Worm (Caenorhabditis elegans): ENCODE results near the gene unc-49.

unc-49 gene

DNA sequence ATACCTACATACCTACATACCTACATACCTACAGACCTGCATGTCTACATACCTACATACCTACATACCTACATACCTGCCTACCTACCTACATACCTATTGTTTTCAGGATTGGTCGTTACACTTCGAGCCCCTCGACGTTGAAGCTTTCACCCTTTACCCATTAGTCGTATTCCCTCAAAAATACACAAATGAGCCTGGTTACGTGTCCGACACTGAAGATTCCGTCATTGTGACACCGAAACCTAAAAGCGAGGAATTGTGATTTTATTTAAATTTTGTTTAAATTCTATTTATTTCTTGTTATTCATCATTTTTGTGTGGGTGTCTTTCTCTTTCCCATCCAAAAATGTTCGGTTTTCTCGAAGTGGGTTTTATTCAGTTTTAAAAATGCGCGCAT, 41.4 kb upstream of the unc-49 start, which contains the start of gene D2045.7:
TSS of gene D2045.7 (plus strand) at position 301 of the 400 bp plus-strand sequence.
- no peak for TF ChIP-seq lsy-2 (tag; optimal IDR thresholded peaks at IDR 0.05)
- TF ChIP-seq crh-2 (tag; optimal IDR thresholded peaks at IDR 0.05) = no peak
- no peak for TF ChIP-seq blmp-1 (tag; optimal IDR thresholded peaks at IDR 0.05; ENCODE audit: insufficient read depth)
- no peak for TF ChIP-seq lin-11 (tag; optimal IDR thresholded peaks at IDR 0.05)
- no peak for TF ChIP-seq elt-1 (tag; optimal IDR thresholded peaks at IDR 0.05)
- TF ChIP-seq unc-62 (GFP tag; optimal IDR thresholded peaks at IDR 0.05) = no peak
- TF ChIP-seq zag-1 (tag; optimal IDR thresholded peaks at IDR 0.05) = no peak
- no peak for TF ChIP-seq alr-1 (tag; optimal IDR thresholded peaks at IDR 0.05)

- TF ChIP-seq ztf-1 (GFP tag; conservative IDR thresholded peaks at IDR 0.05) = no peak
- no peak for TF ChIP-seq mab-5 (tag; optimal IDR thresholded peaks at IDR 0.05)
- no peak for TF ChIP-seq alr-1 (tag; optimal IDR thresholded peaks at IDR 0.05)
- TF ChIP-seq skn-1 (tag; optimal IDR thresholded peaks at IDR 0.05) = peak; percentile 63
- no peak for TF ChIP-seq nhr-25 (tag; optimal IDR thresholded peaks at IDR 0.05)
- TF ChIP-seq sma-3 (GFP tag; optimal IDR thresholded peaks at IDR 0.05) = no peak
- TF ChIP-seq peb-1 (tag; optimal IDR thresholded peaks at IDR 0.05) = no peak
These were observed 39.1 kb upstream of the unc-49 start for ce11 chrIII:10481497-10481896.

DNA sequence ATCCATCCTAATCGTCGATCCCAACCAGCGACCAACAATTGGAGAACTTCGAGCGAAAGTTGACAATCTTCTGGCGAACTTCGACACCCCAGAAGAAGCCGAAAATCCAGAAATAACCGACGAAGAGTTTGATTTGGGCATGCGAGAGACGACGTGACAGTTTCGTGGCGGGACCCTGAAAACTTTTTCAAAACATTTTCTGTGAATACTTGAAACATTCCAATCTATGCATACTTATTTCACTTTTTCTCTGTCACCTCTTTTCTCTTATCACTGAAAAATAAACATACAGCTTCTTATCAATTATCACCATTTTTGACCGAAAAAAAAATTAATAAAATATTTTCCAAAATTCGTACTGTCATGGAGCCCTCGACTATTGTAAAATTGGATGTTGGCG, 38.6 kb upstream of the unc-49 start, which contains the start of gene D2045.8:
TSS of gene D2045.8 (plus strand) at position 301 of the 400 bp plus-strand sequence.
- TF ChIP-seq nhr-23 (tag; optimal IDR thresholded peaks at IDR 0.05) = no peak
- TF ChIP-seq blmp-1 (tag; optimal IDR thresholded peaks at IDR 0.05; ENCODE audit: insufficient read depth) = no peak
- no peak for TF ChIP-seq C34F6.9 (tag; optimal IDR thresholded peaks at IDR 0.05)
- TF ChIP-seq skn-1 (tag; optimal IDR thresholded peaks at IDR 0.05) = peak; percentile 36
- TF ChIP-seq mbf-1 (tag; optimal IDR thresholded peaks at IDR 0.05) = no peak
- no peak for TF ChIP-seq aly-2 (tag; optimal IDR thresholded peaks at IDR 0.05)
- no peak for TF ChIP-seq unc-62 (GFP tag; optimal IDR thresholded peaks at IDR 0.05)
- TF ChIP-seq peb-1 (tag; optimal IDR thresholded peaks at IDR 0.05) = no peak

DNA sequence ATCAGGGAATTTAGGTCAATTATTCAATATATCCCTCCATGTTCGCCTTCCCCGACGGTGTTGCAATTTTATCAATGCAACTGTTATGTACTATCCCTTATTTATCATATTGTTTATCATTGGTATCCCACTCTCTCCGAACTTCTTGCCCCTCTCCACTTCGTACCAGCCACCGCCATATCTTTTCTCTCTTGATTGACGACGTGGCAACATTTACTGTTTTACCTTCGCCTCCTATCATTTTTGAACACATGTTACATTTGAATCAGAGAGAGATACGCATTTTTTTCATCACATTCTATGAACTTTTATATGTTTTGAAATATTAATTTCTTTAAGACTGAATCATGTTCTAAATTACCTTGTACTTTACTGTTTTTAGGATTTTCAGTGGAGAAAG, 34.1 kb upstream of the unc-49 start:
- TF ChIP-seq sma-3 (GFP tag; optimal IDR thresholded peaks at IDR 0.05) (peak; percentile 56), ceh-16 (tag; optimal IDR thresholded peaks at IDR 0.05) (no peak), lin-39 (tag; optimal IDR thresholded peaks at IDR 0.05) (no peak), snpc-4 (tag; optimal IDR thresholded peaks at IDR 0.05) (no peak), sma-9 (GFP tag; optimal IDR thresholded peaks at IDR 0.05) (no peak), sma-9 (tag; optimal IDR thresholded peaks at IDR 0.05) (no peak), egl-27 (tag; optimal IDR thresholded peaks at IDR 0.05) (no peak), nhr-21 (tag; optimal IDR thresholded peaks at IDR 0.05) (peak; percentile 35), blmp-1 (tag; optimal IDR thresholded peaks at IDR 0.05; ENCODE audit: insufficient read depth) (no peak), ceh-82 (tag; optimal IDR thresholded peaks at IDR 0.05) (no peak), ama-1 (optimal IDR thresholded peaks at IDR 0.05) (no peak), fos-1 (tag; optimal IDR thresholded peaks at IDR 0.05) (no peak), nhr-23 (tag; optimal IDR thresholded peaks at IDR 0.05) (no peak), crh-2 (tag; optimal IDR thresholded peaks at IDR 0.05) (peak; percentile 57), elt-3 (tag; optimal IDR thresholded peaks at IDR 0.05) (no peak)

DNA sequence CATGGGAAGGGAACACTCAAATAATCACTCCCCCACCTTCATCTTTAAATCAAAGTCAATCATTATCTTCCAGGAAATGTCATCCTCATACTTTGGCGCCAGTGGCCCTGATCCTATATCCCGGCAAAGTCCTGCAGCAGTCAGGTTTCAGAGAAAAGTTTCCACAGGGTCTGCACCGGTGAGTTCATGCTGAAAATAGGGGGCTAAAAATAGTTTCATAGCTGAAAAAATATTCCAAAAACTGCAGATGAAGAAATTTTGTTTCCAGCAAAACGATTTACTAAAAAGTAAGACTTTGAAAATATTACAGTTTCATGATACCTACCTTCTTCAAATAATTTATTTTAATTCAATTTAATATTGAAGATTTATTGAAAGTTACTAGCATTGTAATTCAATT, 32.5 kb upstream of the unc-49 start, which contains the start of gene ptr-25:
TSS of gene ptr-25 (plus strand) at position 73 of the 400 bp plus-strand sequence.
- TF ChIP-seq lin-11 (tag; optimal IDR thresholded peaks at IDR 0.05) (no peak), unc-55 (GFP tag; optimal IDR thresholded peaks at IDR 0.05) (no peak), snpc-4 (tag; optimal IDR thresholded peaks at IDR 0.05) (no peak), lin-39 (tag; optimal IDR thresholded peaks at IDR 0.05) (no peak), mdl-1 (tag; optimal IDR thresholded peaks at IDR 0.05) (no peak), sem-4 (tag; optimal IDR thresholded peaks at IDR 0.05) (no peak), crh-2 (tag; optimal IDR thresholded peaks at IDR 0.05) (no peak), ztf-11 (tag; optimal IDR thresholded peaks at IDR 0.05) (no peak), ceh-82 (tag; optimal IDR thresholded peaks at IDR 0.05) (no peak), nhr-21 (tag; optimal IDR thresholded peaks at IDR 0.05) (no peak), sma-9 (GFP tag; optimal IDR thresholded peaks at IDR 0.05) (no peak), sma-9 (tag; optimal IDR thresholded peaks at IDR 0.05) (no peak), nhr-23 (tag; optimal IDR thresholded peaks at IDR 0.05) (no peak), gmeb-1 (tag; optimal IDR thresholded peaks at IDR 0.05) (no peak), nhr-129 (tag; optimal IDR thresholded peaks at IDR 0.05) (no peak), R02D3.7 (tag; optimal IDR thresholded peaks at IDR 0.05) (no peak), mab-5 (tag; optimal IDR thresholded peaks at IDR 0.05) (no peak), blmp-1 (tag; optimal IDR thresholded peaks at IDR 0.05; ENCODE audit: insufficient read depth) (no peak), ama-1 (optimal IDR thresholded peaks at IDR 0.05) (no peak), nhr-25 (tag; optimal IDR thresholded peaks at IDR 0.05) (no peak), F13H6.1 (tag; optimal IDR thresholded peaks at IDR 0.05) (no peak)

Data from whole organism, L2 larva.